Fruit fly (Drosophila melanogaster) whole organism, embryonic: ENCODE data around the gene Ire1.
A peak's percentile ranks its signal among the peaks of the same experiment; 100 is the strongest.

Source experiments
- Abd-B ChIP-seq: fragments of 200-800 bp; sonication (Bioruptor generic); optimal IDR thresholded peaks from 2 replicates; lab custom pipeline; 2018; ENCODE audit warnings: missing biosample characterization, mild to moderate bottlenecking, missing genetic modification characterization, moderate library complexity
- Awh ChIP-seq: fragments of 200-800 bp; sonication (Bioruptor generic); IDR thresholded peaks from 2 replicates; pipeline ENCODE4, ENCODE4 v1.3.6; 2022; ENCODE audit warnings: missing biosample characterization, missing genetic modification characterization
- CG10209 ChIP-seq: fragments of 200-800 bp; sonication (Bioruptor generic); optimal IDR thresholded peaks from 3 replicates; lab custom pipeline; 2017; ENCODE audit warnings: missing biosample characterization, mild to moderate bottlenecking, missing genetic modification characterization, missing genetic modification reagents
- CG10543 ChIP-seq: fragments of 200-800 bp; sonication (Bioruptor generic); optimal IDR thresholded peaks from 3 replicates; lab custom pipeline; 2017; ENCODE audit warnings: missing biosample characterization, mild to moderate bottlenecking, missing genetic modification characterization, moderate library complexity
- CG12659 ChIP-seq: fragments of 200-800 bp; sonication (Bioruptor generic); optimal IDR thresholded peaks from 3 replicates; lab custom pipeline; 2017; ENCODE audit warnings: mild to moderate bottlenecking, missing biosample characterization, missing genetic modification reagents, missing genetic modification characterization
- CG13894 ChIP-seq: fragments of 200-800 bp; sonication (Bioruptor generic); optimal IDR thresholded peaks from 3 replicates; lab custom pipeline; 2018; ENCODE audit warnings: missing biosample characterization, mild to moderate bottlenecking, missing genetic modification characterization, moderate library complexity
- CG14667 ChIP-seq: fragments of 200-800 bp; sonication (Bioruptor generic); IDR thresholded peaks from 2 replicates; pipeline ENCODE4 v1.3.6; 2022; ENCODE audit warnings: missing biosample characterization, missing genetic modification characterization
- CG14710 ChIP-seq: fragments of 200-800 bp; sonication (Bioruptor generic); optimal IDR thresholded peaks from 3 replicates; lab custom pipeline; 2019; ENCODE audit warnings: missing biosample characterization, mild to moderate bottlenecking, missing genetic modification characterization, moderate library complexity
- CG1529 ChIP-seq: fragments of 200-800 bp; sonication (Bioruptor generic); optimal IDR thresholded peaks from 3 replicates; lab custom pipeline; 2018; ENCODE audit warnings: missing biosample characterization, missing genetic modification characterization
- CG17612 ChIP-seq: fragments of 200-800 bp; sonication (Bioruptor generic); IDR thresholded peaks from 2 replicates; pipeline ENCODE4 v1.3.6; 2022; ENCODE audit warnings: missing biosample characterization, missing genetic modification characterization
- CG1792 ChIP-seq: fragments of 200-800 bp; sonication (Bioruptor generic); optimal IDR thresholded peaks from 2 replicates; lab custom pipeline; 2016; ENCODE audit warnings: missing biosample characterization, missing genetic modification characterization
- CG1832 ChIP-seq: fragments of 200-800 bp; sonication (Bioruptor generic); optimal IDR thresholded peaks from 2 replicates; lab custom pipeline; 2017; ENCODE audit warnings: missing biosample characterization, mild to moderate bottlenecking, missing genetic modification characterization, inconsistent platforms
- CG18764 ChIP-seq: fragments of 200-800 bp; sonication (Bioruptor generic); optimal IDR thresholded peaks from 3 replicates; lab custom pipeline; 2016; ENCODE audit warnings: missing biosample characterization, missing genetic modification characterization
- CG30431 ChIP-seq: fragments of 200-800 bp; sonication (Bioruptor generic); optimal IDR thresholded peaks from 2 replicates; lab custom pipeline; 2017; ENCODE audit warnings: missing biosample characterization, missing genetic modification characterization
- CG31224 ChIP-seq: fragments of 200-800 bp; sonication (Bioruptor generic); IDR thresholded peaks from 2 replicates; pipeline ENCODE4 v1.3.6; 2022; ENCODE audit warnings: missing biosample characterization, missing genetic modification characterization
- CG7357 ChIP-seq: fragments of 200-800 bp; sonication (Bioruptor generic); IDR thresholded peaks from 3 replicates; pipeline ENCODE4 v1.3.6; 2022; ENCODE audit warnings: missing biosample characterization, missing genetic modification characterization
- CG8281 ChIP-seq: fragments of 200-800 bp; sonication (Bioruptor generic); optimal IDR thresholded peaks from 2 replicates; lab custom pipeline; 2018; ENCODE audit warnings: missing biosample characterization, mild to moderate bottlenecking, missing genetic modification characterization, moderate library complexity
- CG9876 ChIP-seq: fragments of 200-800 bp; sonication (Bioruptor generic); optimal IDR thresholded peaks from 2 replicates; lab custom pipeline; 2016; ENCODE audit warnings: missing biosample characterization, missing genetic modification characterization
- CTCF ChIP-seq: fragments of 200-800 bp; sonication (Bioruptor generic); optimal IDR thresholded peaks from 2 replicates; lab custom pipeline; 2017; ENCODE audit warnings: missing biosample characterization, mild to moderate bottlenecking, missing genetic modification characterization, moderate library complexity
- Chrac-16 ChIP-seq: fragments of 200-800 bp; sonication (Bioruptor generic); optimal IDR thresholded peaks from 3 replicates; lab custom pipeline; 2016; ENCODE audit warnings: missing biosample characterization, missing genetic modification characterization
- Doc2 ChIP-seq: fragments of 200-800 bp; sonication (Bioruptor generic); IDR thresholded peaks from 2 replicates; pipeline ENCODE4 v1.3.6; 2022; ENCODE audit warnings: missing biosample characterization, missing genetic modification characterization
- Gsc ChIP-seq: fragments of 200-800 bp; sonication (Bioruptor generic); IDR thresholded peaks from 2 replicates; pipeline ENCODE4 v1.3.6; 2022; ENCODE audit warnings: missing biosample characterization, missing genetic modification characterization
- Gug ChIP-seq: fragments of 200-800 bp; sonication (Bioruptor generic); IDR thresholded peaks from 4 replicates; pipeline ENCODE4 v1.3.6; 2022; ENCODE audit warnings: missing biosample characterization, missing genetic modification characterization
- HLHmδ ChIP-seq: fragments of 200-800 bp; sonication (Bioruptor generic); optimal IDR thresholded peaks from 2 replicates; lab custom pipeline; 2018; ENCODE audit warnings: missing biosample characterization, mild to moderate bottlenecking, missing genetic modification characterization, moderate library complexity
- Mad ChIP-seq: fragments of 200-800 bp; sonication (Bioruptor generic); optimal IDR thresholded peaks from 2 replicates; lab custom pipeline; 2016; ENCODE audit warnings: missing biosample characterization, missing genetic modification characterization
- Med ChIP-seq: fragments of 200-800 bp; sonication (Bioruptor generic); peaks from one replicate; lab custom pipeline; 2016; ENCODE audit warnings: missing biosample characterization, missing genetic modification characterization, mild to moderate bottlenecking, inconsistent platforms, moderate library complexity
- Mrtf ChIP-seq: fragments of 200-800 bp; sonication (Bioruptor generic); IDR thresholded peaks from 3 replicates; pipeline ENCODE4 v1.3.6; 2022; ENCODE audit warnings: missing biosample characterization, missing genetic modification characterization
- Opbp ChIP-seq: fragments of 200-800 bp; sonication (Bioruptor generic); IDR thresholded peaks from 3 replicates; pipeline ENCODE4 v1.3.6; 2022; ENCODE audit warnings: missing biosample characterization, missing genetic modification characterization; ENCODE audit not compliant: partially characterized antibody
- Scr ChIP-seq: fragments of 200-800 bp; sonication (Bioruptor generic); IDR thresholded peaks from 2 replicates; pipeline ENCODE4 v1.3.6; 2022; ENCODE audit warnings: missing biosample characterization, missing genetic modification characterization; ENCODE audit not compliant: partially characterized antibody
- Sin3A ChIP-seq: fragments of >200 bp; optimal IDR thresholded peaks from 2 replicates; lab custom pipeline; 2018
- YL-1 ChIP-seq: fragments of 200-800 bp; sonication (Bioruptor generic); optimal IDR thresholded peaks from 3 replicates; lab custom pipeline; 2017; ENCODE audit warnings: missing biosample characterization, mild to moderate bottlenecking, missing genetic modification characterization
- ab ChIP-seq: fragments of 200-800 bp; sonication (Bioruptor generic); optimal IDR thresholded peaks from 2 replicates; lab custom pipeline; 2016; ENCODE audit warnings: missing biosample characterization, missing genetic modification characterization
- ase ChIP-seq: fragments of 200-800 bp; sonication (Bioruptor generic); IDR thresholded peaks from 3 replicates; pipeline ENCODE4 v1.3.6; 2022; ENCODE audit warnings: missing biosample characterization, missing genetic modification characterization
- emc ChIP-seq: fragments of 200-800 bp; sonication (Bioruptor generic); optimal IDR thresholded peaks from 2 replicates; lab custom pipeline; 2016; ENCODE audit warnings: missing biosample characterization, missing genetic modification characterization
- ftz-f1 ChIP-seq: fragments of 200-800 bp; sonication (Bioruptor generic); optimal IDR thresholded peaks from 2 replicates; lab custom pipeline; 2016; ENCODE audit warnings: missing biosample characterization, missing genetic modification characterization
- gsb-n ChIP-seq: fragments of 200-800 bp; sonication (Bioruptor generic); optimal IDR thresholded peaks from 3 replicates; lab custom pipeline; 2018; ENCODE audit warnings: missing biosample characterization, mild to moderate bottlenecking, missing genetic modification characterization
- insv ChIP-seq, 2 experiments: fragments of 200-800 bp; sonication (Bioruptor generic); optimal IDR thresholded peaks; 3 replicates each; lab custom pipeline; 2016 to 2018; ENCODE audit warnings: missing biosample characterization in 2 of 2, missing genetic modification characterization in 2 of 2
- jumu ChIP-seq: fragments of 200-800 bp; sonication (Bioruptor generic); optimal IDR thresholded peaks from 3 replicates; lab custom pipeline; 2016; ENCODE audit warnings: missing biosample characterization, missing genetic modification characterization
- knrl ChIP-seq: fragments of 200-800 bp; sonication (Bioruptor generic); IDR thresholded peaks from 3 replicates; pipeline ENCODE4 v1.3.6; 2022; ENCODE audit warnings: missing biosample characterization, missing genetic modification characterization; ENCODE audit not compliant: partially characterized antibody
- lbe ChIP-seq: fragments of 200-800 bp; sonication (Bioruptor generic); optimal IDR thresholded peaks from 2 replicates; lab custom pipeline; 2016; ENCODE audit warnings: missing biosample characterization, mild to moderate bottlenecking, missing genetic modification characterization
- mam ChIP-seq: fragments of 200-800 bp; sonication (Bioruptor generic); optimal IDR thresholded peaks from 3 replicates; lab custom pipeline; 2016; ENCODE audit warnings: missing biosample characterization, missing genetic modification characterization
- pnt ChIP-seq: fragments of 200-800 bp; sonication (Bioruptor generic); optimal IDR thresholded peaks from 3 replicates; lab custom pipeline; 2016; ENCODE audit warnings: missing biosample characterization, missing genetic modification characterization
- psq ChIP-seq: fragments of 200-800 bp; sonication (Bioruptor generic); optimal IDR thresholded peaks from 2 replicates; lab custom pipeline; 2017; ENCODE audit warnings: missing biosample characterization, missing genetic modification characterization
- repo ChIP-seq: fragments of 200-800 bp; sonication (Bioruptor generic); optimal IDR thresholded peaks from 2 replicates; lab custom pipeline; 2016; ENCODE audit warnings: missing biosample characterization, missing genetic modification characterization
- sc ChIP-seq, 3 experiments: fragments of >200 bp in 2 of 3; fragments of 200-800 bp in 1 of 3; sonication (Bioruptor generic) in 1 of 3; optimal IDR thresholded peaks; 2 replicates in 2 of 3; 3 replicates in 1 of 3; lab custom pipeline; 2017; ENCODE audit warnings: mild to moderate bottlenecking in 1 of 3, missing biosample characterization in 1 of 3, missing genetic modification characterization in 1 of 3, missing genetic modification reagents in 1 of 3
- seq ChIP-seq: fragments of 200-800 bp; sonication (Bioruptor generic); IDR thresholded peaks from 2 replicates; pipeline ENCODE4 v1.3.6; 2022; ENCODE audit warnings: missing biosample characterization, missing genetic modification characterization
- slbo ChIP-seq: fragments of 200-800 bp; sonication (Bioruptor generic); IDR thresholded peaks from 2 replicates; pipeline ENCODE4 v1.3.6; 2022; ENCODE audit warnings: missing biosample characterization, missing genetic modification characterization
- sna ChIP-seq: fragments of 200-800 bp; sonication (Bioruptor generic); IDR thresholded peaks from 2 replicates; pipeline ENCODE4 v1.3.6; 2022; ENCODE audit warnings: missing biosample characterization, missing genetic modification characterization; ENCODE audit not compliant: partially characterized antibody
- stc ChIP-seq: fragments of 200-800 bp; sonication (Bioruptor generic); IDR thresholded peaks from 2 replicates; pipeline ENCODE4 v1.3.6; 2022; ENCODE audit warnings: missing biosample characterization, missing genetic modification characterization
- tll ChIP-seq, 2 experiments: fragments of 200-800 bp in 1 of 2; fragments of >200 bp in 1 of 2; sonication (Bioruptor generic) in 1 of 2; optimal IDR thresholded peaks; 2 replicates each; lab custom pipeline; 2017 to 2019; ENCODE audit warnings: missing biosample characterization in 2 of 2, missing genetic modification characterization in 2 of 2, mild to moderate bottlenecking in 1 of 2, moderate library complexity in 1 of 2
- vnd ChIP-seq: fragments of 200-800 bp; sonication (Bioruptor generic); IDR thresholded peaks from 3 replicates; pipeline ENCODE4 v1.3.6; 2022; ENCODE audit warnings: missing biosample characterization, missing genetic modification characterization; ENCODE audit not compliant: partially characterized antibody
- zen ChIP-seq: fragments of 200-800 bp; sonication (Bioruptor generic); optimal IDR thresholded peaks from 3 replicates; lab custom pipeline; 2018; ENCODE audit warnings: missing biosample characterization, mild to moderate bottlenecking, missing genetic modification characterization, moderate library complexity

The Ire1 gene

DNA sequence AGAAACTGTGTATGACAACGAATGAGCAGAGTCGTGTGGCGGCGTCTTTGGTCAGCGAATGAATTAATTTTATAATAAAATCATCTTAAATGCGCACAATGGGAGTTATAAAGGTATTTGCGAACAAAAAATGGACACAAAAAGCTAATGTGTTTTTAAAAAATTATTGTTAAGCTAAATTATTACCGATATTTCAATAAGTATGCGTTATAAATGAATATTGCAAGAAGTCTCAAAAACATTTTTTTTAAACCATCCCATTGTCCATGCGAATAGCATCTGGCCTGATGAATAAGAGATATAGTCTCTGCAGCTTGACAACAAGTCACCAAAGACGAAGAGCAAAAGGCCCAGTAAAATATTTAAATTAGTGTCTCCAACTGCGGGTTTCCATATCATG lies 30.1 kb downstream of the Ire1 start (continued):
- TF ChIP-seq mam (peak; percentile 42), Med (GFP tag; lab: Kevin White, UChicago) (peak; percentile 62), CG12659 (peak; percentile 62), CTCF (GFP tag; lab: Kevin White, UChicago) (no peak), CG31224 (peak; percentile 51; the same call in 1 of the 2 replicates), vnd (GFP tag; lab: Robert Waterston, UW) (no peak), gsb-n (tag; lab: Kevin White, UChicago) (peak; percentile 45), insv (GFP tag; optimal IDR thresholded peaks at IDR 0.05; lab: Kevin White, UChicago) (no peak), CG1529 (GFP tag; lab: Kevin White, UChicago) (no peak), emc (no peak), tll (GFP tag; optimal IDR thresholded peaks at IDR 0.05; lab: Kevin White, UChicago) (no peak), Chrac-16 (GFP tag; lab: Kevin White, UChicago) (peak; percentile 20), Doc2 (GFP tag; lab: Robert Waterston, UW) (no peak), Abd-B (GFP tag; lab: Kevin White, UChicago) (peak; percentile 57), CG8281 (tag; lab: Kevin White, UChicago) (peak; percentile 42), Sin3A (lab: Kevin White, UChicago) (no peak), CG14710 (tag; lab: Kevin White, UChicago) (no peak), YL-1 (no peak), CG13894 (tag; lab: Kevin White, UChicago) (no peak), psq (GFP tag; lab: Kevin White, UChicago) (no peak), pnt (GFP tag; lab: Kevin White, UChicago) (peak; percentile 3), ftz-f1 (GFP tag; lab: Kevin White, UChicago) (no peak), CG10543 (no peak), Gug (no peak; the same call in 3 of the 4 replicates), knrl (GFP tag; lab: Robert Waterston, UW) (no peak), CG17612 (GFP tag; lab: Robert Waterston, UW) (no peak), sna (no peak), Gsc (GFP tag; lab: Robert Waterston, UW) (no peak), sc (optimal IDR thresholded peaks at IDR 0.05; lab: Kevin White, UChicago) (no peak), sc (GFP tag; optimal IDR thresholded peaks at IDR 0.05; lab: Kevin White, UChicago) (no peak), CG18764 (GFP tag; lab: Kevin White, UChicago) (peak; percentile 35), Mrtf (GFP tag; lab: Robert Waterston, UW) (peak; percentile 70; the same call in 1 of the 3 replicates), CG10209 (GFP tag; lab: Kevin White, UChicago) (peak; percentile 36), CG1832 (GFP tag; lab: Kevin White, UChicago) (no peak), lbe (GFP tag; lab: Kevin White, UChicago) (no peak), jumu (GFP tag; lab: Kevin White, UChicago) (peak; percentile 6), CG9876 (no peak), stc (GFP tag; lab: Robert Waterston, UW) (peak; percentile 80), slbo (GFP tag; lab: Robert Waterston, UW) (peak; percentile 56), HLHmδ (GFP tag; lab: Kevin White, UChicago) (no peak), ase (GFP tag; lab: Robert Waterston, UW) (no peak), Opbp (no peak), ab (GFP tag; lab: Kevin White, UChicago) (no peak), zen (tag; lab: Kevin White, UChicago) (no peak), CG14667 (GFP tag; lab: Robert Waterston, UW) (no peak), seq (GFP tag; lab: Robert Waterston, UW) (peak; percentile 71), CG30431 (no peak), Scr (GFP tag; lab: Robert Waterston, UW) (no peak), CG1792 (GFP tag; lab: Kevin White, UChicago) (no peak), Mad (peak; percentile 19), repo (GFP tag; lab: Kevin White, UChicago) (no peak), CG7357 (GFP tag; lab: Robert Waterston, UW) (0 out of 3 replicates have a peak, but pooled peaks have one; percentile 33), Awh (GFP tag; lab: Robert Waterston, UW) (peak; percentile 72)
